Worm (Caenorhabditis elegans) whole organism, midembryonic: ENCODE measurements around the gene C07A4.2.

ENCODE experiments used
- cog-1 ChIP-seq: sonication (generic microtip); optimal IDR thresholded peaks from 2 replicates; lab custom pipeline; 2016; ENCODE audit warnings: missing genetic modification characterization, missing compliant biosample characterization
- tab-1 ChIP-seq: fragments of 200-800 bp; sonication (Bioruptor generic); IDR thresholded peaks from 2 replicates; pipeline ENCODE4 v1.3.6; 2022; ENCODE audit warnings: missing genetic modification characterization, missing compliant biosample characterization
- ztf-29 ChIP-seq: fragments of 200-800 bp; sonication (Bioruptor generic); IDR thresholded peaks from 2 replicates; pipeline ENCODE4 v1.3.6; 2022; ENCODE audit warnings: missing genetic modification reagents, missing genetic modification characterization, missing compliant biosample characterization

DNA sequence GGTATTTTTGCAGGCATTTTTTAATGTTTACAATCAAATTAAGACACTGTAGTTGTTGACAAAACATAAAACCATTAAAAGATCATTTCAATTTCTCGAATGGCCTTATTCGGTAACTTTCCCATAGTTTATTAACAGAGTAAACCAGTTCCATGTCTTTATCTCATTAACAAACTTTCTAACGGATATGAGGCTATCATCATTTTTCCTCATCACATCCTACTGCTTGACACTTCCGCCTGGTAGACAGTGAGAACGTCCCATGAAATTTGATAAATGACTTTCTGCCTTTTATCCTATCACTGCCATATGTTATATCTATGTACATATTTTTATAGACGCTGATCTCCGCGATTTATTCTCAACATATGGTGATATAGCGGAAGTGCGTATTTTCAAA lies 1.4 kb upstream of the C07A4.2 start:
- no peak for TF ChIP-seq cog-1
- no peak for TF ChIP-seq ztf-29 (GFP tag; lab: Robert Waterston, UW)
- TF ChIP-seq tab-1 (GFP tag; lab: Robert Waterston, UW): no peak
